ENCODE assay signal across 4 fruit fly cellular contexts in genomic region chr2L:11022804-11023203, dm6.
TF ChIP-seq lines count a peak whose summit lies in the region.

No protein-coding gene starts in this region.

- TF ChIP-seq CTCF in whole organism, embryonic (GFP tag; optimal IDR thresholded peaks at IDR 0.05; lab: Kevin White, UChicago), result no peak

TF ChIP-seq in whole organism, embryonic, 481 proteins besides CTCF, POLR2A, EP300 and RAD21:
- no peak for TF ChIP-seq CG14050 (GFP tag; IDR thresholded peaks at IDR 0.05; lab: Robert Waterston, UW)
- no peak for TF ChIP-seq tx (GFP tag; optimal IDR thresholded peaks at IDR 0.05; lab: Kevin White, UChicago)
- TF ChIP-seq NFAT (GFP tag; IDR thresholded peaks at IDR 0.05; lab: Robert Waterston, UW), result no peak
- no peak for TF ChIP-seq YL-1 (GFP tag; optimal IDR thresholded peaks at IDR 0.05; lab: Kevin White, UChicago)
- no peak for TF ChIP-seq tup (GFP tag; optimal IDR thresholded peaks at IDR 0.05; lab: Kevin White, UChicago)
- TF ChIP-seq sens (GFP tag; lab: Kevin White, UChicago), result peak; percentile 60
- TF ChIP-seq prd (optimal IDR thresholded peaks at IDR 0.05; lab: Kevin White, UChicago), result no peak
- TF ChIP-seq prd (GFP tag; IDR thresholded peaks at IDR 0.05; lab: Robert Waterston, UW), result peak; percentile 21; the same call in 1 of the 3 replicates
- TF ChIP-seq Med (GFP tag; lab: Kevin White, UChicago), result peak; percentile 39
- TF ChIP-seq CG4404 (GFP tag; IDR thresholded peaks at IDR 0.05; lab: Robert Waterston, UW), result no peak
- no peak for TF ChIP-seq Sry-δ (GFP tag; optimal IDR thresholded peaks at IDR 0.05; lab: Kevin White, UChicago)

TF ChIP-seq in whole organism, prepupa, 60 proteins besides CTCF, POLR2A, EP300 and RAD21 (continues in another document):
- TF ChIP-seq CG11902 (GFP tag; optimal IDR thresholded peaks at IDR 0.05; lab: Kevin White, UChicago) (no peak), CG8632 (GFP tag; optimal IDR thresholded peaks at IDR 0.05; lab: Kevin White, UChicago) (no peak), Smox (GFP tag; optimal IDR thresholded peaks at IDR 0.05; lab: Kevin White, UChicago) (peak; percentile 26), fkh (GFP tag; optimal IDR thresholded peaks at IDR 0.05; lab: Kevin White, UChicago) (no peak), pdm3 (GFP tag; optimal IDR thresholded peaks at IDR 0.05; lab: Kevin White, UChicago) (peak; percentile 28), CG1621 (tag; optimal IDR thresholded peaks at IDR 0.05; lab: Kevin White, UChicago) (no peak), Sox14 (GFP tag; optimal IDR thresholded peaks at IDR 0.05; lab: Kevin White, UChicago) (peak; percentile 15), achi (GFP tag; optimal IDR thresholded peaks at IDR 0.05; lab: Kevin White, UChicago) (peak; percentile 39), topi (GFP tag; optimal IDR thresholded peaks at IDR 0.05; lab: Kevin White, UChicago) (peak; percentile 21), acj6 (GFP tag; optimal IDR thresholded peaks at IDR 0.05; lab: Kevin White, UChicago) (peak; percentile 42), CG8119 (GFP tag; IDR thresholded peaks at IDR 0.05; lab: Robert Waterston, UW) (0 out of 3 replicates have a peak, but pooled peaks have one; percentile 25), CG11762 (GFP tag; optimal IDR thresholded peaks at IDR 0.05; lab: Kevin White, UChicago; ENCODE audit: insufficient read depth) (no peak), CG10669 (GFP tag; optimal IDR thresholded peaks at IDR 0.05; lab: Kevin White, UChicago) (no peak), eg (GFP tag; IDR thresholded peaks at IDR 0.05; lab: Robert Waterston, UW) (no peak), CG11294 (GFP tag; IDR thresholded peaks at IDR 0.05; lab: Robert Waterston, UW) (no peak), CG10631 (GFP tag; optimal IDR thresholded peaks at IDR 0.05; lab: Kevin White, UChicago) (no peak), dac (GFP tag; optimal IDR thresholded peaks at IDR 0.05; lab: Kevin White, UChicago) (no peak), CG8319 (GFP tag; optimal IDR thresholded peaks at IDR 0.05; lab: Kevin White, UChicago) (no peak), Blimp-1 (GFP tag; optimal IDR thresholded peaks at IDR 0.05; lab: Kevin White, UChicago) (no peak), Sox15 (GFP tag; optimal IDR thresholded peaks at IDR 0.05; lab: Kevin White, UChicago) (no peak), salr (GFP tag; optimal IDR thresholded peaks at IDR 0.05; lab: Kevin White, UChicago) (peak in 1 of 2 experiments; percentile 14), Eip75B (GFP tag; optimal IDR thresholded peaks at IDR 0.05; lab: Kevin White, UChicago) (no peak), CG6792 (GFP tag; optimal IDR thresholded peaks at IDR 0.05; lab: Kevin White, UChicago) (no peak), dsx (GFP tag; optimal IDR thresholded peaks at IDR 0.05; lab: Kevin White, UChicago; ENCODE audit: poor library complexity, severe bottlenecking) (no peak), CG4318 (GFP tag; optimal IDR thresholded peaks at IDR 0.05; lab: Kevin White, UChicago) (no peak), CG6808 (GFP tag; optimal IDR thresholded peaks at IDR 0.05; lab: Kevin White, UChicago) (no peak), CG6163 (GFP tag; IDR thresholded peaks at IDR 0.05; lab: Robert Waterston, UW) (peak; percentile 41; the same call in 1 of the 3 replicates)

TF ChIP-seq in whole organism, pupa, 21 proteins besides CTCF, POLR2A, EP300 and RAD21:
- TF ChIP-seq CG10348 (GFP tag; IDR thresholded peaks at IDR 0.05; lab: Robert Waterston, UW), result no peak
- peak; percentile 14 for TF ChIP-seq CG9948 (tag; optimal IDR thresholded peaks at IDR 0.05; lab: Kevin White, UChicago)
- TF ChIP-seq Pif1B (GFP tag; optimal IDR thresholded peaks at IDR 0.05; lab: Kevin White, UChicago), result no peak
- TF ChIP-seq gl (tag; optimal IDR thresholded peaks at IDR 0.05; lab: Kevin White, UChicago), result no peak
- TF ChIP-seq CG14655 (GFP tag; optimal IDR thresholded peaks at IDR 0.05; lab: Kevin White, UChicago), result peak; percentile 1
- TF ChIP-seq CG34367 (tag; optimal IDR thresholded peaks at IDR 0.05; lab: Kevin White, UChicago), result no peak
- no peak for TF ChIP-seq EcR (GFP tag; optimal IDR thresholded peaks at IDR 0.05; lab: Kevin White, UChicago)
- TF ChIP-seq Ets98B (GFP tag; IDR thresholded peaks at IDR 0.05; lab: Robert Waterston, UW), result no peak
- TF ChIP-seq CG15710 (tag; optimal IDR thresholded peaks at IDR 0.05; lab: Kevin White, UChicago), result no peak
- TF ChIP-seq CG8301 (tag; optimal IDR thresholded peaks at IDR 0.05; lab: Kevin White, UChicago), result peak; percentile 2
- no peak for TF ChIP-seq CG13204 (GFP tag; optimal IDR thresholded peaks at IDR 0.05; lab: Kevin White, UChicago)
- TF ChIP-seq D1 (tag; optimal IDR thresholded peaks at IDR 0.05; lab: Kevin White, UChicago), result no peak
- no peak for TF ChIP-seq Snoo (tag; optimal IDR thresholded peaks at IDR 0.05; lab: Kevin White, UChicago)
- no peak for TF ChIP-seq CG12605 (GFP tag; IDR thresholded peaks at IDR 0.05; lab: Robert Waterston, UW)
- peak; percentile 14 for TF ChIP-seq CG17806 (tag; optimal IDR thresholded peaks at IDR 0.05; lab: Kevin White, UChicago)
- peak; percentile 19 for TF ChIP-seq CG8159 (tag; optimal IDR thresholded peaks at IDR 0.05; lab: Kevin White, UChicago)
- TF ChIP-seq rn (GFP tag; IDR thresholded peaks at IDR 0.05; lab: Robert Waterston, UW), result no peak
- TF ChIP-seq CG4496 (GFP tag; IDR thresholded peaks at IDR 0.05; lab: Robert Waterston, UW), result no peak
- TF ChIP-seq fd96Ca (GFP tag; IDR thresholded peaks at IDR 0.05; lab: Robert Waterston, UW), result no peak
- TF ChIP-seq Pif1A (GFP tag; optimal IDR thresholded peaks at IDR 0.05; lab: Kevin White, UChicago), result peak; percentile 12
- TF ChIP-seq CG32121 (GFP tag; IDR thresholded peaks at IDR 0.05; lab: Robert Waterston, UW), result no peak

TF ChIP-seq in whole organism, wandering third instar larva, 38 proteins besides CTCF, POLR2A, EP300 and RAD21:
- TF ChIP-seq woc (GFP tag; optimal IDR thresholded peaks at IDR 0.05; lab: Kevin White, UChicago), result no peak
- TF ChIP-seq fru (GFP tag; optimal IDR thresholded peaks at IDR 0.05; lab: Kevin White, UChicago), result peak; percentile 19
- TF ChIP-seq rgr (GFP tag; optimal IDR thresholded peaks at IDR 0.05; lab: Kevin White, UChicago), result peak; percentile 22
- TF ChIP-seq jim (GFP tag; optimal IDR thresholded peaks at IDR 0.05; lab: Kevin White, UChicago), result no peak
- TF ChIP-seq h (GFP tag; optimal IDR thresholded peaks at IDR 0.05; lab: Kevin White, UChicago), result peak; percentile 9
- peak in 1 of 2 experiments; percentile 23 for TF ChIP-seq foxo (GFP tag; optimal IDR thresholded peaks at IDR 0.05; lab: Kevin White, UChicago)
- no peak for TF ChIP-seq CG9705 (GFP tag; optimal IDR thresholded peaks at IDR 0.05; lab: Kevin White, UChicago)
- TF ChIP-seq Dfd (GFP tag; optimal IDR thresholded peaks at IDR 0.05; lab: Kevin White, UChicago), result no peak
- no peak for TF ChIP-seq Mio (GFP tag; optimal IDR thresholded peaks at IDR 0.05; lab: Kevin White, UChicago)
- no peak for TF ChIP-seq Myc (optimal IDR thresholded peaks at IDR 0.05; lab: Kevin White, UChicago)
- no peak for TF ChIP-seq lola (GFP tag; optimal IDR thresholded peaks at IDR 0.05; lab: Kevin White, UChicago)
- TF ChIP-seq Abd-B (GFP tag; optimal IDR thresholded peaks at IDR 0.05; lab: Kevin White, UChicago), result no peak
- no peak for TF ChIP-seq dsf (GFP tag; optimal IDR thresholded peaks at IDR 0.05; lab: Kevin White, UChicago; ENCODE audit: borderline replicate concordance)
TF ChIP-seq in whole organism, wandering third instar larva: peak in this region for 4.

Comparison
In these comparisons a context has a peak if more than half of its experiments do, and no peak if none do; other contexts are left out.
1. Of the 7 proteins assayed by ChIP-seq in both whole organism, embryonic and whole organism, prepupa: peak only in whole organism, embryonic: none; only in whole organism, prepupa: Hr39 and Sox102F; in both: none; in neither: 5.